Fruit fly (Drosophila melanogaster) whole organism: ENCODE measurements around the gene CG5181.

Source experiments
- CG8478 ChIP-seq: fragments of >200 bp; optimal IDR thresholded peaks from 2 replicates; lab custom pipeline; 2018; ENCODE audit warnings: inconsistent platforms
- psq ChIP-seq: fragments of >200 bp; optimal IDR thresholded peaks from 2 replicates; lab custom pipeline; 2017
- usp ChIP-seq: fragments of >200 bp; optimal IDR thresholded peaks from 2 replicates; lab custom pipeline; 2017; ENCODE audit warnings: missing biosample characterization, missing genetic modification characterization, mixed read lengths

DNA sequence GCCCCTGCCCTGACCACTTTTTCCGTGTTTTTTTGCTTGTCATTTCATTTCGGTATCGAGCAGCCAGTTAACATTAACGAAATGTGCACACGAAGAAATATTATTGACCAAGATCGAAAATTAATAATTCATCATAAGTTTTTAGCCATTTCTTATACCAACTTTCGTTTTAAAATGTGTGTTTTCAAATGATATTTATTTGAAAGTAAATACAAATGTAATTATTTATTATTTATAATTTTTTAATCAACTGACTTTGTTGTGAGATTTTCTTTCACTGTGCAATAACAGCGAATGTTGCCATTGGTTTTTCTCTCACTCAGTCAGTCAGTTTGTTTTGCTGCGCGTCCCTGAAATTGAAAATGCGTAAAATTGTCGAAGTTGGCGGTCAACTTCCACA, 13.8 kb downstream of the CG5181 start:
- TF ChIP-seq usp (no peak), CG8478 (lab: Kevin White, UChicago) (no peak), psq (no peak)
